Fruit fly (Drosophila melanogaster): ENCODE data around the gene Nuak.

The Nuak gene

DNA sequence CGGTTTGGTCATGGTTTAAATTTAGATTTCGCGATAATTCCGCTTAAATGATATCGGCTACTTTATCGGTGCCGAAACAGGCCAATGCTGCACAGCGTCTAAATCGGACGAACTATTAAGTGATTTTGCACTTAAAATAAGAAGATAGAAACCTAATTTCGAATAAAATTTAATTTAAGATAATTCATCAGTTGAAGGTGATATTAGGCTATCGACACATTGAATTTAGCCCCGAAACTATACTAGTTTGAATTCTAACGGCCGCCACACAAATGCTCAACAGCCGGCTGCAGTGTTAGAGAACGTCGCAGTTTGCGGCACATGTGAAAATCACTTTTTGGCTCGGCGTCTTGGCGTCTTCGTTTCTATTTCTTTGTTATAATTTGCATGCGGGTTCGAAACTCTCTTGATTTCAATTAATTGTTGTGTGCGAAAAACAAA, 68.7 kb downstream of the Nuak start, which contains the start of gene sle (continued):
- TF ChIP-seq CG10654 (GFP tag; optimal IDR thresholded peaks at IDR 0.05) (peak; percentile 49), crol (GFP tag; IDR thresholded peaks at IDR 0.05) (no peak), Dp (GFP tag; optimal IDR thresholded peaks at IDR 0.05) (peak; percentile 82), Med (GFP tag) (peak; percentile 96), NFAT (GFP tag; IDR thresholded peaks at IDR 0.05) (no peak; the same call in 1 of the 2 replicates), CG7271 (tag; optimal IDR thresholded peaks at IDR 0.05) (no peak), ERR (GFP tag; optimal IDR thresholded peaks at IDR 0.05) (peak; percentile 49), amos (GFP tag; IDR thresholded peaks at IDR 0.05; ENCODE audit: partially characterized antibody) (peak; percentile 47; the same call in 1 of the 2 replicates), Myb (GFP tag; optimal IDR thresholded peaks at IDR 0.05) (peak; percentile 99), CG16813 (GFP tag; IDR thresholded peaks at IDR 0.05; ENCODE audit: partially characterized antibody) (peak; percentile 59), tup (GFP tag; optimal IDR thresholded peaks at IDR 0.05) (peak; percentile 50), CG10462 (GFP tag; optimal IDR thresholded peaks at IDR 0.05) (peak; percentile 27), CG5180 (GFP tag; optimal IDR thresholded peaks at IDR 0.05) (no peak), Stat92E (GFP tag; optimal IDR thresholded peaks at IDR 0.05) (peak in 1 of 3 experiments; percentile 29), CG30020 (tag; optimal IDR thresholded peaks at IDR 0.05) (peak; percentile 21), CG3995 (GFP tag; optimal IDR thresholded peaks at IDR 0.05) (peak; percentile 93), prd (optimal IDR thresholded peaks at IDR 0.05) (no peak), prd (GFP tag; IDR thresholded peaks at IDR 0.05) (peak; percentile 54; the same call in 2 of the 3 replicates), CG10321 (GFP tag; IDR thresholded peaks at IDR 0.05) (no peak), stwl (tag; optimal IDR thresholded peaks at IDR 0.05) (peak; percentile 73), CG6854 (GFP tag; optimal IDR thresholded peaks at IDR 0.05) (no peak), CG11398 (GFP tag; optimal IDR thresholded peaks at IDR 0.05) (no peak), kay (GFP tag; optimal IDR thresholded peaks at IDR 0.05) (no peak), mam (GFP tag; optimal IDR thresholded peaks at IDR 0.05) (peak; percentile 66), bbx (GFP tag; IDR thresholded peaks at IDR 0.05; ENCODE audit: partially characterized antibody) (peak; percentile 53), peb (GFP tag; IDR thresholded peaks at IDR 0.05) (peak; percentile 46; the same call in 1 of the 2 replicates), slbo (GFP tag; IDR thresholded peaks at IDR 0.05) (peak; percentile 47; the same call in 1 of the 2 replicates), Optix (GFP tag; IDR thresholded peaks at IDR 0.05) (no peak), CG12071 (GFP tag; optimal IDR thresholded peaks at IDR 0.05) (no peak), pros (GFP tag; optimal IDR thresholded peaks at IDR 0.05) (peak; percentile 8), CG10543 (GFP tag; optimal IDR thresholded peaks at IDR 0.05) (peak; percentile 48), vvl (GFP tag; IDR thresholded peaks at IDR 0.05) (peak; percentile 31; the same call in 1 of the 2 replicates), Dad (GFP tag; optimal IDR thresholded peaks at IDR 0.05) (peak; percentile 69), inv (GFP tag; IDR thresholded peaks at IDR 0.05; ENCODE audit: partially characterized antibody) (peak; percentile 43; the same call in 1 of the 2 replicates), rib (GFP tag; IDR thresholded peaks at IDR 0.05) (0 out of 2 replicates have a peak, but pooled peaks have one; percentile 39), sim (GFP tag; IDR thresholded peaks at IDR 0.05) (no peak), D19B (GFP tag; optimal IDR thresholded peaks at IDR 0.05) (no peak), CG2712 (tag; optimal IDR thresholded peaks at IDR 0.05) (peak; percentile 61), wek (GFP tag; optimal IDR thresholded peaks at IDR 0.05) (no peak), schlank (tag; optimal IDR thresholded peaks at IDR 0.05) (no peak), CG12744 (GFP tag; optimal IDR thresholded peaks at IDR 0.05) (peak; percentile 57), zen (tag; optimal IDR thresholded peaks at IDR 0.05) (peak; percentile 64), CG13424 (tag; optimal IDR thresholded peaks at IDR 0.05) (peak; percentile 41), CG3163 (GFP tag; optimal IDR thresholded peaks at IDR 0.05) (peak; percentile 39), BEAF-32 (GFP tag; optimal IDR thresholded peaks at IDR 0.05) (peak; percentile 61), ind (GFP tag; optimal IDR thresholded peaks at IDR 0.05) (peak; percentile 64), sug (tag; optimal IDR thresholded peaks at IDR 0.05) (peak; percentile 62), CG7372 (GFP tag; IDR thresholded peaks at IDR 0.05) (no peak), hth (optimal IDR thresholded peaks at IDR 0.05) (no peak), CG1602 (GFP tag; optimal IDR thresholded peaks at IDR 0.05) (peak; percentile 43)

Measured in whole organism, embryonic.